Fruit fly (Drosophila melanogaster) S2 (cell line): ENCODE data around the gene CASK.

Experiments used
- CG8478 ChIP-seq: fragments of >200 bp; optimal IDR thresholded peaks from 2 replicates; lab custom pipeline; 2018
- CTCF ChIP-seq, 2 experiments: fragments of >200 bp; optimal IDR thresholded peaks; 2 replicates each; lab custom pipeline; 2018

DNA sequence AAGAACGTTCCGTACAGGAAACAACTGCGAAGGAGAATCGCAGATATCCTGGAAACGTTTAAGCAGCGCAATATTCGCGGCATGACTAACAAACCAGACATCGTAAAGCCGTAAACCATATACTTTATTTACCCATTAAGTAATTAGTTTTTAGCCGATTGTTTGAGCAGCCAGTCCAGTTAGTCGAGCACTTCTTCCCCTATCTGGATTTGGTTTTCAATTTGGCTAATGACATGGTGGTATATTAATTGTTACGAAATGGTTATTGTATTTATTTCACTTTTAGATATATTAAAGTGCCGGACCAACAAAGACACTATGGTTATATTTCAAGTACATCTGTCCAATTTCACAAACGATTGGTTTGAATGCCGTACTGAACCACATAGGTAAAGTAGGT, 21.2 kb upstream of the CASK start, which contains the start of gene Gr93b:
- TF ChIP-seq CG8478 (no peak), CTCF (optimal IDR thresholded peaks at IDR 0.05; lab: Kevin White, UChicago) (no peak)
